Fruit fly (Drosophila melanogaster) whole organism, wandering third instar larva: ENCODE measurements around the gene Scamp.

ENCODE experiments used
- Abd-B ChIP-seq: fragments of >200 bp; optimal IDR thresholded peaks from 2 replicates; lab custom pipeline; 2017; ENCODE audit warnings: missing biosample characterization, missing genetic modification characterization
- CG32264 ChIP-seq: fragments of 200-800 bp; sonication (Bioruptor generic); optimal IDR thresholded peaks from 2 replicates; lab custom pipeline; 2016; ENCODE audit warnings: missing biosample characterization, missing genetic modification characterization
- CG9705 ChIP-seq: fragments of 200-800 bp; sonication (Bioruptor generic); optimal IDR thresholded peaks from 2 replicates; lab custom pipeline; 2018; ENCODE audit warnings: missing biosample characterization, mild to moderate bottlenecking, missing genetic modification characterization
- CrebA ChIP-seq: fragments of 200-800 bp; sonication (Bioruptor generic); optimal IDR thresholded peaks from 2 replicates; lab custom pipeline; 2016; ENCODE audit warnings: missing biosample characterization, mild to moderate bottlenecking, missing genetic modification characterization, borderline replicate concordance
- Dfd ChIP-seq: fragments of >200 bp; optimal IDR thresholded peaks from 2 replicates; lab custom pipeline; 2017; ENCODE audit warnings: missing biosample characterization, missing genetic modification characterization
- Dif ChIP-seq: fragments of 200-275, 200-300 bp; sonication (Bioruptor generic); optimal IDR thresholded peaks from 2 replicates; lab custom pipeline; 2018; ENCODE audit warnings: missing biosample characterization, missing genetic modification characterization; ENCODE audit not compliant: partially characterized antibody
- GATAd ChIP-seq: sonication (Bioruptor generic); optimal IDR thresholded peaks from 2 replicates; lab custom pipeline; 2016; ENCODE audit warnings: missing biosample characterization, missing genetic modification characterization
- HLH106 ChIP-seq: fragments of 200-800 bp; optimal IDR thresholded peaks from 3 replicates; lab custom pipeline; 2019; ENCODE audit warnings: missing biosample characterization, mild to moderate bottlenecking, missing genetic modification characterization, moderate library complexity
- Hnf4 ChIP-seq: fragments of 200-800 bp; sonication (Bioruptor generic); optimal IDR thresholded peaks from 2 replicates; lab custom pipeline; 2016; ENCODE audit warnings: missing biosample characterization, mild to moderate bottlenecking, missing genetic modification characterization
- Hr78 ChIP-seq: fragments of >200 bp; optimal IDR thresholded peaks from 2 replicates; lab custom pipeline; 2017; ENCODE audit warnings: missing biosample characterization, missing genetic modification characterization
- Hr83 ChIP-seq: fragments of 200-300 bp; sonication (Bioruptor generic); optimal IDR thresholded peaks from 2 replicates; lab custom pipeline; 2016; ENCODE audit warnings: missing biosample characterization, mild to moderate bottlenecking, missing genetic modification characterization, moderate library complexity; ENCODE audit not compliant: poor library complexity, severe bottlenecking
- Jra ChIP-seq: sonication (Bioruptor generic); optimal IDR thresholded peaks from 2 replicates; lab custom pipeline; 2016; ENCODE audit warnings: missing biosample characterization, missing genetic modification characterization
- Mio ChIP-seq: sonication (Bioruptor generic); optimal IDR thresholded peaks from 2 replicates; lab custom pipeline; 2016; ENCODE audit warnings: missing biosample characterization, missing genetic modification characterization
- Myc ChIP-seq: fragments of >200 bp; optimal IDR thresholded peaks from 2 replicates; lab custom pipeline; 2017
- N ChIP-seq: fragments of >200 bp; optimal IDR thresholded peaks from 2 replicates; lab custom pipeline; 2018; ENCODE audit warnings: missing biosample characterization, missing external identifiers, missing genetic modification characterization
- OdsH ChIP-seq: fragments of 200-800 bp; sonication (Bioruptor generic); optimal IDR thresholded peaks from 2 replicates; lab custom pipeline; 2016; ENCODE audit warnings: missing biosample characterization, mild to moderate bottlenecking, missing genetic modification characterization
- Rel ChIP-seq, 2 experiments: fragments of 200-800 bp; sonication (Bioruptor generic) in 1 of 2; optimal IDR thresholded peaks; 2 replicates in 1 of 2; 3 replicates in 1 of 2; lab custom pipeline; 2016 to 2019; ENCODE audit warnings: mild to moderate bottlenecking in 2 of 2, missing biosample characterization in 2 of 2, missing genetic modification characterization in 2 of 2, moderate library complexity in 1 of 2
- Sp1 ChIP-seq: fragments of 200-800 bp; sonication (Bioruptor generic); optimal IDR thresholded peaks from 3 replicates; lab custom pipeline; 2019; ENCODE audit warnings: missing biosample characterization, mild to moderate bottlenecking, missing genetic modification characterization, moderate library complexity
- Vsx2 ChIP-seq: fragments of 200-300, 225-300 bp; sonication (Bioruptor generic); optimal IDR thresholded peaks from 2 replicates; lab custom pipeline; 2018; ENCODE audit warnings: missing biosample characterization, missing genetic modification characterization; ENCODE audit not compliant: partially characterized antibody
- br ChIP-seq: fragments of 200-800 bp; sonication (Bioruptor generic); optimal IDR thresholded peaks from 2 replicates; lab custom pipeline; 2016; ENCODE audit warnings: missing biosample characterization, missing genetic modification characterization
- brk ChIP-seq: fragments of 200-800 bp; sonication (Bioruptor generic); optimal IDR thresholded peaks from 2 replicates; lab custom pipeline; 2016; ENCODE audit warnings: missing biosample characterization, mild to moderate bottlenecking, missing genetic modification characterization
- dl ChIP-seq, 2 experiments: fragments of 175-275, 200-275 bp in 1 of 2; fragments of 200-275 bp in 1 of 2; sonication (Bioruptor generic); optimal IDR thresholded peaks; lab custom pipeline; 2018; ENCODE audit warnings: mild to moderate bottlenecking in 2 of 2, missing biosample characterization in 2 of 2, missing genetic modification characterization in 2 of 2, moderate library complexity in 2 of 2; ENCODE audit not compliant: partially characterized antibody in 2 of 2, insufficient read depth in 1 of 2
- dmrt93B ChIP-seq: fragments of 200-800 bp; sonication (Bioruptor generic); optimal IDR thresholded peaks from 2 replicates; lab custom pipeline; 2018; ENCODE audit warnings: missing biosample characterization, mild to moderate bottlenecking, missing genetic modification characterization
- dsf ChIP-seq: sonication (Bioruptor generic); optimal IDR thresholded peaks from 2 replicates; lab custom pipeline; 2016; ENCODE audit warnings: missing biosample characterization, missing genetic modification characterization, borderline replicate concordance
- ey ChIP-seq: fragments of 200-800 bp; sonication (Bioruptor generic); optimal IDR thresholded peaks from 2 replicates; lab custom pipeline; 2016; ENCODE audit warnings: missing biosample characterization, missing genetic modification characterization
- foxo ChIP-seq, 2 experiments: fragments of 200-800 bp; sonication (Bioruptor generic); optimal IDR thresholded peaks; 2 replicates in 1 of 2; 3 replicates in 1 of 2; lab custom pipeline; 2016 to 2017; ENCODE audit warnings: missing biosample characterization in 2 of 2, missing genetic modification characterization in 2 of 2
- fru ChIP-seq: fragments of 200-800 bp; sonication (Bioruptor generic); optimal IDR thresholded peaks from 3 replicates; lab custom pipeline; 2016; ENCODE audit warnings: missing biosample characterization, mild to moderate bottlenecking, missing genetic modification characterization
- h ChIP-seq: fragments of 200-800 bp; sonication (Bioruptor generic); optimal IDR thresholded peaks from 3 replicates; lab custom pipeline; 2016; ENCODE audit warnings: missing biosample characterization, mild to moderate bottlenecking, missing genetic modification characterization
- jim ChIP-seq: fragments of 175-275, 200-325 bp; sonication (Bioruptor generic); optimal IDR thresholded peaks from 2 replicates; lab custom pipeline; 2016; ENCODE audit warnings: missing biosample characterization, mild to moderate bottlenecking, missing genetic modification characterization
- lola ChIP-seq: fragments of >200 bp; optimal IDR thresholded peaks from 2 replicates; lab custom pipeline; 2017; ENCODE audit warnings: missing biosample characterization, missing genetic modification characterization
- pan ChIP-seq: fragments of >200 bp; optimal IDR thresholded peaks from 2 replicates; lab custom pipeline; 2017
- psq ChIP-seq: fragments of 200-800 bp; sonication (Bioruptor generic); optimal IDR thresholded peaks from 3 replicates; lab custom pipeline; 2017; ENCODE audit warnings: missing biosample characterization, mild to moderate bottlenecking, missing genetic modification characterization, moderate library complexity
- rgr ChIP-seq: fragments of 200-800 bp; sonication (Bioruptor generic); optimal IDR thresholded peaks from 3 replicates; lab custom pipeline; 2016; ENCODE audit warnings: missing biosample characterization, mild to moderate bottlenecking, missing genetic modification characterization
- sage ChIP-seq: fragments of 200-800 bp; sonication (Bioruptor generic); optimal IDR thresholded peaks from 2 replicates; lab custom pipeline; 2016; ENCODE audit warnings: missing biosample characterization, mild to moderate bottlenecking, missing genetic modification characterization
- sv ChIP-seq: fragments of 200-800 bp; sonication (Bioruptor generic); optimal IDR thresholded peaks from 3 replicates; lab custom pipeline; 2016; ENCODE audit warnings: missing biosample characterization, missing genetic modification characterization
- tai ChIP-seq: sonication (Bioruptor generic); optimal IDR thresholded peaks from 2 replicates; lab custom pipeline; 2016; ENCODE audit warnings: missing biosample characterization, missing genetic modification characterization
- usp ChIP-seq: fragments of >200 bp; optimal IDR thresholded peaks from 2 replicates; lab custom pipeline; 2017; ENCODE audit warnings: missing biosample characterization, missing genetic modification characterization
- woc ChIP-seq: sonication (Bioruptor generic); optimal IDR thresholded peaks from 2 replicates; lab custom pipeline; 2016; ENCODE audit warnings: missing biosample characterization, mild to moderate bottlenecking, missing genetic modification characterization

The Scamp gene

dm6 chrX:15449490-15450326 lies at the start of gene Scamp, which contains the start of gene Ahcy:
Scamp (minus strand) TSS chrX:15449883.
Ahcy (plus strand) TSS chrX:15450261.
- no peak for TF ChIP-seq GATAd (GFP tag; lab: Kevin White, UChicago)
- no peak for TF ChIP-seq lola (GFP tag; lab: Kevin White, UChicago)
- TF ChIP-seq foxo (GFP tag; optimal IDR thresholded peaks at IDR 0.05; lab: Kevin White, UChicago), result peak in 1 of 2 experiments; percentile 35
- TF ChIP-seq psq, result peak; percentile 18
- peak; percentile 29 for TF ChIP-seq fru (GFP tag; lab: Kevin White, UChicago)
- no peak for TF ChIP-seq sage (GFP tag; lab: Kevin White, UChicago)
- TF ChIP-seq Dif (GFP tag; lab: Kevin White, UChicago), result no peak
- peak; percentile 58 for TF ChIP-seq woc (GFP tag; lab: Kevin White, UChicago)
- TF ChIP-seq Sp1 (GFP tag; lab: Kevin White, UChicago), result peak; percentile 8
- TF ChIP-seq h (GFP tag; lab: Kevin White, UChicago), result peak; percentile 23
- peak; percentile 1 for TF ChIP-seq sv (GFP tag; lab: Kevin White, UChicago)
- no peak for TF ChIP-seq Abd-B (GFP tag; lab: Kevin White, UChicago)
- TF ChIP-seq rgr, result peak; percentile 17
- peak; percentile 19 for TF ChIP-seq Hr83 (GFP tag; lab: Kevin White, UChicago)
- peak; percentile 29 for TF ChIP-seq ey
- no peak for TF ChIP-seq usp (GFP tag; lab: Kevin White, UChicago)
- no peak for TF ChIP-seq Rel (GFP tag; optimal IDR thresholded peaks at IDR 0.05; lab: Kevin White, UChicago)
- peak; percentile 95 for TF ChIP-seq Rel (tag; optimal IDR thresholded peaks at IDR 0.05; lab: Kevin White, UChicago)
- peak; percentile 8 for TF ChIP-seq br (GFP tag; lab: Kevin White, UChicago)
- TF ChIP-seq Hnf4 (GFP tag; lab: Kevin White, UChicago), result no peak

dm6 chrX:15498791-15499190 lies 49.1 kb upstream of the Scamp start:
- peak; percentile 12 for TF ChIP-seq fru (GFP tag; lab: Kevin White, UChicago)
- TF ChIP-seq CG9705, result no peak
- TF ChIP-seq Hr83 (GFP tag; lab: Kevin White, UChicago), result peak; percentile 66
- no peak for TF ChIP-seq Myc
- TF ChIP-seq Dfd (GFP tag; lab: Kevin White, UChicago), result no peak
- TF ChIP-seq CG32264 (GFP tag; lab: Kevin White, UChicago), result no peak
- TF ChIP-seq woc (GFP tag; lab: Kevin White, UChicago), result no peak
- TF ChIP-seq N (GFP tag; lab: Kevin White, UChicago), result no peak
- peak; percentile 57 for TF ChIP-seq Dif (GFP tag; lab: Kevin White, UChicago)
- peak; percentile 42 for TF ChIP-seq br (GFP tag; lab: Kevin White, UChicago)
- TF ChIP-seq usp (GFP tag; lab: Kevin White, UChicago), result no peak
- no peak for TF ChIP-seq GATAd (GFP tag; lab: Kevin White, UChicago)
- TF ChIP-seq jim (GFP tag; lab: Kevin White, UChicago), result no peak
- TF ChIP-seq OdsH (GFP tag; lab: Kevin White, UChicago), result no peak
- no peak for TF ChIP-seq Vsx2 (GFP tag; lab: Kevin White, UChicago)
- no peak for TF ChIP-seq sage (GFP tag; lab: Kevin White, UChicago)
- no peak for TF ChIP-seq dmrt93B (GFP tag; lab: Kevin White, UChicago)
- no peak for TF ChIP-seq dsf (GFP tag; lab: Kevin White, UChicago)
- TF ChIP-seq rgr, result peak; percentile 42
- TF ChIP-seq Hnf4 (GFP tag; lab: Kevin White, UChicago), result peak; percentile 45
- TF ChIP-seq Abd-B (GFP tag; lab: Kevin White, UChicago), result no peak
- peak; percentile 12 for TF ChIP-seq tai
- peak; percentile 55 for TF ChIP-seq h (GFP tag; lab: Kevin White, UChicago)
- peak in 1 of 2 experiments; percentile 26 for TF ChIP-seq foxo (GFP tag; optimal IDR thresholded peaks at IDR 0.05; lab: Kevin White, UChicago)
- TF ChIP-seq Mio (GFP tag; lab: Kevin White, UChicago), result no peak
- no peak for TF ChIP-seq Hr78
- peak; percentile 54 for TF ChIP-seq Sp1 (GFP tag; lab: Kevin White, UChicago)
- no peak for TF ChIP-seq brk
- TF ChIP-seq lola (GFP tag; lab: Kevin White, UChicago), result no peak
- no peak for TF ChIP-seq pan
- TF ChIP-seq sv (GFP tag; lab: Kevin White, UChicago), result no peak
- TF ChIP-seq dl (GFP tag; optimal IDR thresholded peaks at IDR 0.05; lab: Kevin White, UChicago; ENCODE audit: insufficient read depth in 1 of 2, partially characterized antibody in 2 of 2), result no peak
- peak; percentile 7 for TF ChIP-seq HLH106 (tag; lab: Kevin White, UChicago)
- TF ChIP-seq CrebA (GFP tag; lab: Kevin White, UChicago), result no peak
- TF ChIP-seq ey, result no peak
- no peak for TF ChIP-seq Jra (GFP tag; lab: Kevin White, UChicago)
- TF ChIP-seq psq, result no peak
- no peak for TF ChIP-seq Rel (GFP tag; optimal IDR thresholded peaks at IDR 0.05; lab: Kevin White, UChicago)
- TF ChIP-seq Rel (tag; optimal IDR thresholded peaks at IDR 0.05; lab: Kevin White, UChicago), result peak; percentile 41
